Worm (Caenorhabditis elegans): Measurements from ENCODE around the gene K06A4.7.

DNA sequence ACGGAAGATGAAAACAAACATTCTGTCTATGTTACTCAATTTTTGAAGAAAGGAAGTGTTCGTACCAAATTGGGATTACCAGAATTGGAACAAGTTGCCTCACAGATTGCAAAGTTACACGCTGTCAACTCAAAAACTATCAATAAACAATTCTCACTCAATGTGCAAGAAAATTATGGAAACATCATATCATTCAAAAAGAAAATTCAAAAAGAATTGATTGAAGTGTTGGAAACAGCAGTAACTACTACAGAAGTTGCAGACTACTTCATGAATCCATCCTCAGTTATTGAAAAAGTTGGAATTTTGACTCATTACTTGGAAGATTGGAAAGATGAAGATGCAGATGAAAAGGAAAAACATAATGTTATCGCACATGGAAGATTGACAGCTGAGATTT lies 36.7 kb upstream of the K06A4.7 start:
- no peak for TF ChIP-seq F52B5.7 (tag; optimal IDR thresholded peaks at IDR 0.05)
- TF ChIP-seq ztf-18 (tag; optimal IDR thresholded peaks at IDR 0.05) = no peak
- TF ChIP-seq Y67H2A.10 (GFP tag; conservative IDR thresholded peaks at IDR 0.05) = no peak
- no peak for TF ChIP-seq nhr-120 (GFP tag; IDR thresholded peaks at IDR 0.05)
- TF ChIP-seq unc-62 (GFP tag; optimal IDR thresholded peaks at IDR 0.05) = no peak
- TF ChIP-seq F23B12.7 (tag; optimal IDR thresholded peaks at IDR 0.05; ENCODE audit: insufficient read depth) = no peak
- no peak for TF ChIP-seq repo-1 (tag; optimal IDR thresholded peaks at IDR 0.05)
- TF ChIP-seq bed-1 (GFP tag; IDR thresholded peaks at IDR 0.05) = no peak
- no peak for TF ChIP-seq ceh-27 (GFP tag; optimal IDR thresholded peaks at IDR 0.05)

Data from whole organism, young adult.